Fruit fly (Drosophila melanogaster): ENCODE data around the gene CG42502.

The CG42502 gene

dm6 chr2L:18857635-18858059 lies 46.6 kb upstream of the CG42502 start (continued):
- peak; percentile 50 for TF ChIP-seq BEAF-32 (GFP tag; optimal IDR thresholded peaks at IDR 0.05)
- peak; percentile 40 for TF ChIP-seq CTCF (GFP tag; optimal IDR thresholded peaks at IDR 0.05)
- TF ChIP-seq nmo (GFP tag; optimal IDR thresholded peaks at IDR 0.05) = peak; percentile 82
- peak; percentile 89 for TF ChIP-seq al (GFP tag; IDR thresholded peaks at IDR 0.05)
- peak; percentile 91 for TF ChIP-seq Nf-YA (GFP tag; IDR thresholded peaks at IDR 0.05)
- peak; percentile 91 for TF ChIP-seq CG14050 (GFP tag; IDR thresholded peaks at IDR 0.05)
- peak; percentile 87 for TF ChIP-seq CG1529 (GFP tag; optimal IDR thresholded peaks at IDR 0.05)
- TF ChIP-seq Adf1 (GFP tag; IDR thresholded peaks at IDR 0.05) = peak; percentile 64
- TF ChIP-seq Mes4 (GFP tag; optimal IDR thresholded peaks at IDR 0.05) = peak; percentile 81
- peak; percentile 95 for TF ChIP-seq mam (GFP tag; optimal IDR thresholded peaks at IDR 0.05)
- no peak for TF ChIP-seq zf30C (GFP tag; optimal IDR thresholded peaks at IDR 0.05)
- TF ChIP-seq lilli (GFP tag; optimal IDR thresholded peaks at IDR 0.05) = peak; percentile 95
- TF ChIP-seq Bdp1 (GFP tag; optimal IDR thresholded peaks at IDR 0.05) = peak; percentile 85
- peak; percentile 87 for TF ChIP-seq CG14014 (GFP tag; IDR thresholded peaks at IDR 0.05)
- TF ChIP-seq crc (GFP tag; optimal IDR thresholded peaks at IDR 0.05) = peak; percentile 85
- TF ChIP-seq CG11093 (GFP tag; IDR thresholded peaks at IDR 0.05) = peak; percentile 90
- no peak for TF ChIP-seq cad (GFP tag; optimal IDR thresholded peaks at IDR 0.05)
- peak; percentile 91 for TF ChIP-seq CG3847 (GFP tag; IDR thresholded peaks at IDR 0.05)
- peak; percentile 82 for TF ChIP-seq CG3407 (GFP tag; optimal IDR thresholded peaks at IDR 0.05)
- TF ChIP-seq CG3995 (GFP tag; optimal IDR thresholded peaks at IDR 0.05) = peak; percentile 69
- peak; percentile 94 for TF ChIP-seq Xbp1 (GFP tag; optimal IDR thresholded peaks at IDR 0.05)
- peak; percentile 60 for TF ChIP-seq CG1792 (GFP tag; optimal IDR thresholded peaks at IDR 0.05)
- peak; percentile 64 for TF ChIP-seq CG33213 (GFP tag; optimal IDR thresholded peaks at IDR 0.05)
- TF ChIP-seq chn (GFP tag; optimal IDR thresholded peaks at IDR 0.05) = peak; percentile 94
- TF ChIP-seq CG34422 (GFP tag; IDR thresholded peaks at IDR 0.05) = peak; percentile 93
- TF ChIP-seq grau (tag; optimal IDR thresholded peaks at IDR 0.05) = peak; percentile 92
- peak; percentile 88 for TF ChIP-seq Ptx1 (GFP tag; IDR thresholded peaks at IDR 0.05)
- peak; percentile 78 for TF ChIP-seq wek (GFP tag; optimal IDR thresholded peaks at IDR 0.05)
- TF ChIP-seq Hmx (GFP tag; optimal IDR thresholded peaks at IDR 0.05) = peak; percentile 75
- peak; percentile 88 to 92 for TF ChIP-seq dpn (GFP tag; optimal IDR thresholded peaks at IDR 0.05)
- TF ChIP-seq gcm (GFP tag; optimal IDR thresholded peaks at IDR 0.05) = peak; percentile 89
- peak; percentile 59 for TF ChIP-seq CG7987 (GFP tag; optimal IDR thresholded peaks at IDR 0.05)
- TF ChIP-seq bbx (GFP tag; IDR thresholded peaks at IDR 0.05; ENCODE audit: partially characterized antibody) = no peak
- TF ChIP-seq Taf1 (GFP tag; IDR thresholded peaks at IDR 0.05) = peak; percentile 81
- peak; percentile 83 for TF ChIP-seq cato (GFP tag; optimal IDR thresholded peaks at IDR 0.05; ENCODE audit: borderline replicate concordance)
- peak; percentile 92 for TF ChIP-seq tap (tag; optimal IDR thresholded peaks at IDR 0.05)
- TF ChIP-seq MTF-1 (GFP tag; optimal IDR thresholded peaks at IDR 0.05; ENCODE audit: borderline replicate concordance) = peak; percentile 80
- TF ChIP-seq ham (GFP tag; IDR thresholded peaks at IDR 0.05) = 0 out of 2 replicates have a peak, but pooled peaks have one; percentile 41
- TF ChIP-seq CG18262 (tag; optimal IDR thresholded peaks at IDR 0.05) = peak; percentile 91
- no peak for TF ChIP-seq CG42726 (GFP tag; IDR thresholded peaks at IDR 0.05; ENCODE audit: partially characterized antibody)
- peak; percentile 86 for TF ChIP-seq E2f1 (GFP tag; IDR thresholded peaks at IDR 0.05)
- TF ChIP-seq Abd-B (GFP tag; optimal IDR thresholded peaks at IDR 0.05) = peak; percentile 87
- peak; percentile 74 for TF ChIP-seq Poxn (GFP tag; IDR thresholded peaks at IDR 0.05)
- no peak for TF ChIP-seq CG14965 (GFP tag; optimal IDR thresholded peaks at IDR 0.05; ENCODE audit: borderline replicate concordance)
- peak; percentile 95 for TF ChIP-seq tup (GFP tag; optimal IDR thresholded peaks at IDR 0.05)
- no peak for TF ChIP-seq ato (GFP tag; IDR thresholded peaks at IDR 0.05; ENCODE audit: partially characterized antibody)
- peak; percentile 95 for TF ChIP-seq CG12659 (GFP tag; optimal IDR thresholded peaks at IDR 0.05)
- no peak for TF ChIP-seq amos (GFP tag; IDR thresholded peaks at IDR 0.05; ENCODE audit: partially characterized antibody)
- peak; percentile 81 for TF ChIP-seq CG11247 (GFP tag; IDR thresholded peaks at IDR 0.05)
- TF ChIP-seq pros (GFP tag; optimal IDR thresholded peaks at IDR 0.05) = no peak
- TF ChIP-seq Fer1 (GFP tag; optimal IDR thresholded peaks at IDR 0.05) = peak; percentile 92
